Fruit fly (Drosophila melanogaster): ENCODE data around the gene Shmt.

Gene Shmt

DNA sequence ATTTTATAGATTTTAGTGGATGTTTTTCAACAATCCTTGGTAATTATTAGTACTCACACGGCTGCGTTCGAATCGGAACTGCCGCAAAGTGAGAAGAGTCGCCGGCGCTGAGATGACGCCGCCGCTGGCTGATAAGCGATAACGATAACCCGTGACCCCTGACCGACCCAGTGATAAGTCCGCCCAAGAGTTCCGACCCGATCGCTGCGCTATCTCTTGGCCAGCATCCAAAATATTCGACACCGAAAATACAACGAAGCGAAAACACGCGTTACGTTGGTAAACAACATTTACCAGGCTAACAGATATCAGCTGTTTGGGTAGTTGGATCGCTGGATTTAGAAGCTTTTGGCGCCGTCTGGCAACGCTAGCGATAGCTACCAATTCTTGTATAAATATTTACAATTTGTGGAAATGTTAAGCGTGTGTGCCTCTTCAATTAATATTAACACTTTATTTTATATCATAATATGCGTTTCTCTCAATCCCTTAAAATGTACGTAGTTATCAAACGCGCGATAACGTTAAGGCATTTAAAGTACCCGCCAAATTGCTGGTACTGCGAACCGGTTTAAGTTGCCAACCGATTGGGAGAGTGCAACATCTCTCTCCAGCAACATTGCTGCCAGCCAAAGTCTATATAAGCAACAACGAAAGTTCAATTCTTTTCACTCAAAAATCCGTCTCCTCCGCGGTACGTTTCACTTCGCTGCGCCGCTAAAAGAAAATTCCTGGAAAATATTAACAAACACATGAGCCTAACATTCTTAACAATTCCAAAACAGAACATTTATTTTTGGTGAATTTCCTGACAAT is at the start of gene Shmt, which contains the start of gene CG3726:
Shmt (minus strand) TSS at position 304 of the 816 bp plus-strand sequence.
CG3726 (plus strand) TSS at position 604 of the 816 bp plus-strand sequence.
- TF ChIP-seq CG13204 (GFP tag; optimal IDR thresholded peaks at IDR 0.05) (no peak), fd96Ca (GFP tag; IDR thresholded peaks at IDR 0.05) (no peak), Ets98B (GFP tag; IDR thresholded peaks at IDR 0.05) (no peak), CG12605 (GFP tag; IDR thresholded peaks at IDR 0.05) (peak; percentile 30; the same call in 1 of the 2 replicates), rn (GFP tag; IDR thresholded peaks at IDR 0.05) (no peak), Pif1A (GFP tag; optimal IDR thresholded peaks at IDR 0.05) (peak; percentile 17), D1 (tag; optimal IDR thresholded peaks at IDR 0.05) (peak; percentile 81), EcR (GFP tag; optimal IDR thresholded peaks at IDR 0.05) (no peak), CG4496 (GFP tag; IDR thresholded peaks at IDR 0.05) (0 out of 3 replicates have a peak, but pooled peaks have one; percentile 5), gl (tag; optimal IDR thresholded peaks at IDR 0.05) (no peak)

DNA sequence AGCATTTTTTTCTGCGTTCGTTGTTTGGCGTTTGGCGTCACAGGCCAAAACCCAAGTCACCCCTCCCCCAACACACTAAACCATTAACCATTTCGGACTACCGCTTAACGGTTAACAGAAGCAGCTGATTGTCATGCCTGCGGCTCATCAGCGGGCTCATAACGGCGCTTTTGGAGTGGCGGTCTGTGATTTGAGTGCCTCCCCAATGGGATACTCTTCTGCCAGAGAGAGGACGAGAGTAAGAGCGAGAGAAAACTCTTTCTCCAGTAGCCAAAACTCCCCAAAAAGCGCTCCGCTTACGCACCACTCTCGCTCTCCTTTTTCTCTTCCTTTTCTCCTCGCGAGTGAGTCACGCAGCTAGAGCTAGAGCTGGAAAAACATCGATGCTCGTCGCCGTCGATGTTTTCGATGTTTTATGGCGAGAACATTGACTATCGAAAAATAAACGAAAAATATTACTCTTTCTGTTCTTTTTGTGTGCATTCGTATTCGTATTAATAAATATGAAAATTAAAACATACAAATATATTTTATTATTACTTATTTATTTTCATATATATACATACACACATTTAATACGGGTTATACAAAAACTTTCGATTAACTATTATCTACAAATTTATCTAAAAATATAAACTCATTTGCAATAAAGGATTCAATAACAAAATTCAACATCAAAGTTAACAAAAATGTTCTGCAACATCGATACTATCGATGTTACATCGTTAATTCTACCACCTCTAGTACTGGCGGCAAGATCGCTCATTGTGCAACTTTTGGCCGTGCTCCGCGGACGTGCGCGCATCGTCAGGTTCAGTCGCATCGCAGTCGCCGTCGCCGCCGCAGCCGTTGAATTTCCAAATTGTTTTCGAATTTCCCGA is 49.2 kb upstream of the Shmt start, which contains the start of gene Grip:
Grip (plus strand) TSS at position 763 of the 881 bp plus-strand sequence.
- no peak for TF ChIP-seq Pif1A (GFP tag; optimal IDR thresholded peaks at IDR 0.05)
- TF ChIP-seq EcR (GFP tag; optimal IDR thresholded peaks at IDR 0.05), result no peak
- no peak for TF ChIP-seq CG12605 (GFP tag; IDR thresholded peaks at IDR 0.05)
- TF ChIP-seq Snoo (tag; optimal IDR thresholded peaks at IDR 0.05), result no peak
- TF ChIP-seq CG9948 (tag; optimal IDR thresholded peaks at IDR 0.05), result no peak
- no peak for TF ChIP-seq gl (tag; optimal IDR thresholded peaks at IDR 0.05)
- peak; percentile 16 for TF ChIP-seq CG8159 (tag; optimal IDR thresholded peaks at IDR 0.05)
- peak; percentile 11 for TF ChIP-seq Ets98B (GFP tag; IDR thresholded peaks at IDR 0.05)
- TF ChIP-seq CG17806 (tag; optimal IDR thresholded peaks at IDR 0.05), result no peak
- peak; percentile 13; the same call in 2 of the 3 replicates for TF ChIP-seq CG4496 (GFP tag; IDR thresholded peaks at IDR 0.05)
- no peak for TF ChIP-seq rn (GFP tag; IDR thresholded peaks at IDR 0.05)
- TF ChIP-seq D1 (tag; optimal IDR thresholded peaks at IDR 0.05), result no peak
- no peak for TF ChIP-seq Pif1B (GFP tag; optimal IDR thresholded peaks at IDR 0.05)
- TF ChIP-seq fd96Ca (GFP tag; IDR thresholded peaks at IDR 0.05), result no peak
- no peak for TF ChIP-seq CG32121 (GFP tag; IDR thresholded peaks at IDR 0.05)
- TF ChIP-seq CG34367 (tag; optimal IDR thresholded peaks at IDR 0.05), result no peak
- TF ChIP-seq CG14655 (GFP tag; optimal IDR thresholded peaks at IDR 0.05), result peak; percentile 47
- no peak for TF ChIP-seq CG13204 (GFP tag; optimal IDR thresholded peaks at IDR 0.05)
- peak; percentile 8 for TF ChIP-seq CG15710 (tag; optimal IDR thresholded peaks at IDR 0.05)
- no peak for TF ChIP-seq CG10348 (GFP tag; IDR thresholded peaks at IDR 0.05)
- peak; percentile 10 for TF ChIP-seq CG8301 (tag; optimal IDR thresholded peaks at IDR 0.05)

DNA sequence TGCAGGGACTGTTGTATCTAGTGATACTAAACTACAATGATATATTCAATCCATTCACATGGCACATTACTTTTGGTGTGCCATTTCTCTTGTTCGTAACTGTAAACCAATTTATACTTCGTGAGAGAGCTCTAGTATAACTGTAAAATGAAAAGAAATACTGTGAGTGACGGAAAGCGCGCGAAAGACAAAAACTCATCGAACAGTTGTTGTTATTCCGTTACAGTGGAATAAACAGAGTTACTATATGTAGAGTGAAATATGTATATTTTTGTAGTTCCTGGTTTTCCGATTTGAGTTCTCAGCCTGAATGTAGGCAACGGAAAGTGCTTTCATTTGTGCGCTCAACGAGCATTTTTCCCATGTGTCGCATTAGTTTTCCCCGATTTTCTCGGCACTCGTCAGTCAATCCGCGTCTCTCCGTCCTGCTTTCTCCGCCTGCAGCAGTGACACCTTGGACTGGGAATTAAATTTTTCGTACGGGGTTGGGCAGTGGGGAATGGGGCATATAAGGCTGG is 47.6 kb upstream of the Shmt start:
- TF ChIP-seq CG15710 (tag; optimal IDR thresholded peaks at IDR 0.05) (no peak), CG4496 (GFP tag; IDR thresholded peaks at IDR 0.05) (peak; percentile 36; the same call in 2 of the 3 replicates), CG17806 (tag; optimal IDR thresholded peaks at IDR 0.05) (no peak), CG12605 (GFP tag; IDR thresholded peaks at IDR 0.05) (no peak), CG32121 (GFP tag; IDR thresholded peaks at IDR 0.05) (no peak), D1 (tag; optimal IDR thresholded peaks at IDR 0.05) (no peak)

DNA sequence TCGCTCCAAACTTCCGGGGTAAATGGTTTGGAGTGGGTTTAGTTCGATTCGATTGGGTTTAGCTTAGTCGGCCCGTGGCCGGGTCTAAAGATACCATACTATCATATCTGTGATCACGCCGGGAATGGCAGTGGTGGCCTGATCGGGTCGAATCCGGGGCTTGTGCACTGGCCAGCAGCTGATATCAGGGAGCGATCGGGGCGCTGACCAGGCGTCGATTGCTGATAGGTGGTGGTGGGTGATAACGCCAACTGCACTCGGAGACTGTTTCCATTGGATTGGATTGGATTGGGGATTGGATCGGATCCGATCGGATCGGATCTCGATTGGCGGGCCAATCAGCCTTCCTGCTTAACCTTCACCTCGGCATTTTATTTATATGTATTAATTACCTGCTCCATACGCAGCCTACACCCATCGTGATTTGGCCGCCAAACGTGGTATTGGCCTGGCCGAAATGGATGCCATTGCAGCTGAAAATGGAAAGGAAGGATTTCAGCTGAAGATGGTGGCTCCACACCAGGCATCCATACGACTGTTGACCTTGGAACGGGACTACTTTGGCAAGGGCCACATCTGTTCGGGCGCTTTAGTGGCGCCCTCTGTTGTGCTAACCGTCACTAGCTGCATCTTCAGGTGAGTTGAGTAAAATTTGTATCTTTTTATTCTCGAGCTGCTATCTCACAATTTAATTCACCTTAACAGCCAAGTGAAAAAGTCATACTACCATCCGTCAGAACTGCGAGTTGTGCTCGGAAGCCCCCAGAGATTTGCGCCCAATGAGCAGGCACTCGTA is 40.2 kb upstream of the Shmt start:
- no peak for TF ChIP-seq CG32121 (GFP tag; IDR thresholded peaks at IDR 0.05)
- peak; percentile 55 for TF ChIP-seq EcR (GFP tag; optimal IDR thresholded peaks at IDR 0.05)
- TF ChIP-seq CG8159 (tag; optimal IDR thresholded peaks at IDR 0.05), result no peak

DNA sequence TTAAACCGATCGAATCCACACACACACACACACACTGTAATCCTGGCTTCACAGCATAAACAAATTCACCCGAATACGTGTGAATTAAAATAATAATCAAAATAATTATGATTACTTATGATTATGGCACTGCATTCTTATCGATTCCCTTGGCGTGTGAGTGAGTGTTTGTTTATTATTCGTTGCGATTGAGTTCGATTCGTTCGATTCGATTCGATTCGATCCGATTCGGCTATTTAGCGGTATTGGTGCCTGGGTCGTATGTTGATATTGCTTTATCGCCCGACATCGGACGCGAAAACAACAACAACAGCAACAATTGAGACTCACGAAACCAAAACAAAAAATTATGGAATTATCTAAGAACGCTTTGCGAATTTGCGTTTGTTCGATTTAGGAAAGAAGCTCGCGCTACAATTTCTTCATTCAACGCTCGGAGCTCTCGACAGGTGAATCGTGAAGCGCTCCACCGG is 38.6 kb upstream of the Shmt start, which contains the start of gene CG6067:
CG6067 (plus strand) TSS at position 423 of the 473 bp plus-strand sequence.
- TF ChIP-seq EcR (GFP tag; optimal IDR thresholded peaks at IDR 0.05), result no peak
- no peak for TF ChIP-seq CG15710 (tag; optimal IDR thresholded peaks at IDR 0.05)
- TF ChIP-seq Pif1B (GFP tag; optimal IDR thresholded peaks at IDR 0.05), result no peak
- no peak for TF ChIP-seq D1 (tag; optimal IDR thresholded peaks at IDR 0.05)
- TF ChIP-seq CG13204 (GFP tag; optimal IDR thresholded peaks at IDR 0.05), result no peak
- TF ChIP-seq rn (GFP tag; IDR thresholded peaks at IDR 0.05), result no peak
- no peak for TF ChIP-seq CG9948 (tag; optimal IDR thresholded peaks at IDR 0.05)
- TF ChIP-seq CG34367 (tag; optimal IDR thresholded peaks at IDR 0.05), result no peak
- TF ChIP-seq Ets98B (GFP tag; IDR thresholded peaks at IDR 0.05), result no peak
- TF ChIP-seq CG8159 (tag; optimal IDR thresholded peaks at IDR 0.05), result no peak
- TF ChIP-seq Pif1A (GFP tag; optimal IDR thresholded peaks at IDR 0.05), result no peak
- no peak for TF ChIP-seq CG12605 (GFP tag; IDR thresholded peaks at IDR 0.05)
- TF ChIP-seq fd96Ca (GFP tag; IDR thresholded peaks at IDR 0.05), result no peak
- TF ChIP-seq CG10348 (GFP tag; IDR thresholded peaks at IDR 0.05), result no peak
- TF ChIP-seq CG4496 (GFP tag; IDR thresholded peaks at IDR 0.05), result no peak
- no peak for TF ChIP-seq CG14655 (GFP tag; optimal IDR thresholded peaks at IDR 0.05)
- TF ChIP-seq gl (tag; optimal IDR thresholded peaks at IDR 0.05), result no peak

Data from whole organism, pupa.